Worm (Caenorhabditis elegans) whole organism, L4/young adult: ENCODE measurements around the gene kdin-1.

Source experiments
- W03F9.2 ChIP-seq: fragments of 150-350 bp; optimal IDR thresholded peaks from 2 replicates; lab custom pipeline; 2014; ENCODE audit warnings: missing biosample characterization, missing genetic modification characterization
- him-1 ChIP-seq: sonication (generic microtip); optimal IDR thresholded peaks from 2 replicates; lab custom pipeline; 2016; ENCODE audit warnings: missing genotype, missing genetic modification reagents, missing genetic modification characterization, missing compliant biosample characterization

- TF ChIP-seq W03F9.2 (tag; lab: Kevin White, UChicago) (no peak), him-1 (tag; lab: Kevin White, UChicago) (no peak)
These were observed 6.2 kb upstream of the kdin-1 start, which contains the start of gene hrg-6 for ce11 chrIV:11032288-11032687.
